Worm (Caenorhabditis elegans) whole organism, mixed stage, embryonic: Measurements from ENCODE around the gene zipt-2.1.

Experiments
- blmp-1 ChIP-seq: fragments of 150-350 bp; optimal IDR thresholded peaks from 2 replicates; lab custom pipeline; 2014; ENCODE audit warnings: missing biosample characterization, missing genetic modification characterization
- elt-3 ChIP-seq: fragments of 150-350 bp; optimal IDR thresholded peaks from 2 replicates; lab custom pipeline; 2014; ENCODE audit warnings: missing biosample characterization, missing genetic modification characterization
- lin-13 ChIP-seq: fragments of 150-350 bp; optimal IDR thresholded peaks from 2 replicates; lab custom pipeline; 2014; ENCODE audit warnings: missing biosample characterization, missing genetic modification characterization
- lsy-2 ChIP-seq: fragments of 150-350 bp; optimal IDR thresholded peaks from 2 replicates; lab custom pipeline; 2014; ENCODE audit warnings: missing biosample characterization, missing genetic modification characterization
- mep-1 ChIP-seq: fragments of 150-350 bp; optimal IDR thresholded peaks from 2 replicates; lab custom pipeline; 2017; ENCODE audit warnings: missing biosample characterization, missing genetic modification reagents, missing genetic modification characterization, inconsistent platforms
- nhr-12 ChIP-seq: fragments of 150-350 bp; optimal IDR thresholded peaks from 2 replicates; lab custom pipeline; 2014; ENCODE audit warnings: missing biosample characterization, missing genetic modification characterization
- pha-4 ChIP-seq: fragments of 150-350 bp; optimal IDR thresholded peaks from 2 replicates; lab custom pipeline; 2018; ENCODE audit warnings: missing biosample characterization, missing genetic modification reagents, missing genetic modification characterization
- snpc-4 ChIP-seq: fragments of 150-350 bp; optimal IDR thresholded peaks from 2 replicates; lab custom pipeline; 2014; ENCODE audit warnings: missing biosample characterization, missing genetic modification characterization
- unc-39 ChIP-seq: fragments of 150-350 bp; optimal IDR thresholded peaks from 2 replicates; lab custom pipeline; 2014; ENCODE audit warnings: missing biosample characterization, missing genetic modification characterization
- unc-62 ChIP-seq: fragments of 150-350 bp; optimal IDR thresholded peaks from 2 replicates; lab custom pipeline; 2014; ENCODE audit warnings: missing biosample characterization, missing genetic modification reagents, missing genetic modification characterization

DNA sequence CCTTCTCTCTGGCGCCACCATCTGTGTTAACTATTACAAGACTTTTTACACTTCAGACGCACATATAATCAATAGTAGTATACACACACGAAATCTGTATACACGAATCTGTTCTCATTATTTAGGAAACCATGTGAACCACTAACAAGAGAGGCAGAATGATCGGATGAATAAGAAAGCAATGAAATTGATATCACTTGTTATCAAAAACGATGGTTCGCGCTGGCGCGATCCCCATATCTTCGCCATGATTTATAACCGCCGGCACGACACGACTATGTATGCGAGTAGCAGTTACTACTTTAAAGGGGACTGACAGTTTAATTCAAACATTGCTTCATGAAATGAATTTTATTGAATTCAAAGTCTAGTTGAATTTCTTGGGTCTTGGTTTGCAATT is 18.1 kb upstream of the zipt-2.1 start:
- TF ChIP-seq unc-62 (GFP tag; lab: Kevin White, UChicago) (no peak), pha-4 (no peak), unc-39 (no peak), elt-3 (tag; lab: Kevin White, UChicago) (no peak), nhr-12 (no peak), lsy-2 (tag; lab: Kevin White, UChicago) (no peak), blmp-1 (no peak), mep-1 (tag; lab: Kevin White, UChicago) (no peak), snpc-4 (tag; lab: Kevin White, UChicago) (no peak), lin-13 (no peak)
